Fruit fly (Drosophila melanogaster): ENCODE measurements around the gene CG31816.

Gene CG31816

DNA sequence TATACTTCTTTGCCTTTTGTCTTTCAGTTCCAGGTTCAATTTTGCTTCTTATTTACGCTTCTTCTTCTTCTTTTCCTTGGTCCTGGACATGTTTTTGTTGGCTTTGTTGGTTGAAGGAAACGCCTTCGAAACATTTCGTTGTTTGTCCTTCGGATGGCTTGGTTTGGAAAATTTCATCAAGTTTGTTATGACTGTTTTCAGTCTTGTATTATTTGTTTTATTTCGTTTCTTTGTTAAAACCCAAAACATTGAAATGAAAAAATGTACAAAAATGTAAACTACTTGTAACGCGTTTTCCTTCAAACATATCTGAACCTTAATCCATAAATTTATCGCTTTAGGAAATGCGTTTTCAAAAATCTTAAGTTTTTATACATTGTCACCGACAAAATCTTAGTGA lies at the start of gene CG31816:
TSS of gene CG31816 (plus strand) at position 301 of the 400 bp plus-strand sequence.
- no peak for TF ChIP-seq CG17801 (GFP tag; optimal IDR thresholded peaks at IDR 0.05; ENCODE audit: partially characterized antibody)

DNA sequence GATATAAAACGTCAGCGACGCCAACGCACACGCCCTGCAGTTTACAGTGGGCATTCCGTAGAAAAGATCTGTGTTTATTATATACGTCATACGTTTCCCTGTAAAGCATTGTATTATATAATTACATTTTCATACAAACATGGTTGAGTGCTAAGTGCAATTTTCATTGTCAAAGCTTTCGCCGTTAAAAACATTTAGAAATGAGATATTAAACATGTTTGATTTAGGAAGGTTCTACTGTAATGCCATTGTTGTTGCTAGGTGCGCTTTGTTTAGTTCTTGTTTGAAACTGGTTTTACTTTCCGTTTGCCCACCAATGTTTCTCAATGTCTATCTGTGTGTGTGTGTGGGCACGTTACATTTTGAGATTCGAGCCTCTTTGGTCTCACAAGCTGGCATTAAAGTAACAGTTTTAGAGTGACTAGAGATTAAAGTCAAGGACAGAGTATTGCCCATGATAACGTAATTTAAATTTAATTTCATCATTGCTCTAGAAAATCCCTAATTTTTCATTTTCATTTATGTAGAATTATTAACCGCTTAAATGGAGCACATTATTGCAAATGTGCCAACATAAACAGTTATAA lies 49.6 kb upstream of the CG31816 start:
- TF ChIP-seq CG17801 (GFP tag; optimal IDR thresholded peaks at IDR 0.05; ENCODE audit: partially characterized antibody), result peak; percentile 85

DNA sequence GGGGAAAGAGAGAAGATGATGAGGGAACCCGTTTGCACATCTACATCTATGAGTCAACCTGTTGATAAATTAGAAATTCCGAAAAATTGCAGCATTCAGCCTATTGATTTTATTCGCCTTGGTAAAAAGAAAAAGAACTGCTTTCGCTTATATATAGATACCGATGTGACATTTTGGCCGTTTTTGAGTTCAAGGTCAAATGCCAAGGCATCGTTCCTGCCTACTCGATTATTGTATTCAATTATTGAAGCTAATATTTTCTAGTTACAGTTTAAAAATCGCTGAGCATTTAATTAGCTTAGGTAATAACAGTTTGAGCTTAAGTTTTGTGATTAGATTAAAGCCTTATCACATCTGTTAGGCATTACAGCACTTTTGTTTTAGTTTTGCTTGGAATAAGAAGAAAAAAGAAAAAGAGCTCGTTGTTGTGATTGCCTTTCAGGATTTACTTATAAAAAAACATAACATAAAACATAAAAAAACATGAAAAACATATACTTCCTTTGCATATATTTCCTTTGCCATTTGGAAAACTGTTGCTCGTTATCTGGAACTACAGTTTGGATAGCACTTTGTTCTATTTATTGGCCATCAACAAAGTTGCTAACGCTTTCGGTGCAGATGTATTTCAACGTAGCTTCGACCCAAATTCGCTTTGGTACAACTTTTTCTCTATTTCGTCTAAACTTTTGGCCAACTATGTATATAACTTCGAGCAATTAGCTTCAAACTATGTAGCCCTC lies 48.2 kb upstream of the CG31816 start:
- TF ChIP-seq CG17801 (GFP tag; optimal IDR thresholded peaks at IDR 0.05; ENCODE audit: partially characterized antibody), result no peak

DNA sequence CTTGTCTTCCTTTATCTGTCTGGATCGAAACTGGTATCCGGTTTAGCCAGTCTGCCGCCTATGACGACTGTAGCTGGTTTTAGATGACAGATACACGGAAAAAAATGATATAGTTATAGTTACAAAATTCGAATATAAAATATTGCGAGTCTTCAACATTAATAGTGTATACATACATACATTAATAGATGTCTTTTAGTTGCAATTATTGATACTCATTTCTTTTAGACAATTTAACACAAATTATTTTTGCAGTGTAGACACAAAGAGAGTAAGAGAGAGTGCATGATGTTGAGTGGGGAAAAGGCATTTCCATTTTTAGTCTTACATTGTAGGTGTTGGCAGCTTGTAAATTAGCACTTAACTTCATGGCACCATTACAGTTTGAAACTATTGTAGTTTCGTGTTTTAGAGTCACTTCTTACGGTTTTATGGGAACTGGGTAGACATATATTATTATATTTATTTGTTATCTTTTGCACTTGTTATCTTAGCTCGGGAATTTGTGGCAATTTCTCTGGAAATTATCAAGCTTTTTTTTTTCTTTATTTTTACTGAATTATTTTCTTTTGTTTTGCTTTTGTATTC lies 47.1 kb upstream of the CG31816 start:
- TF ChIP-seq CG17801 (GFP tag; optimal IDR thresholded peaks at IDR 0.05; ENCODE audit: partially characterized antibody), result no peak

DNA sequence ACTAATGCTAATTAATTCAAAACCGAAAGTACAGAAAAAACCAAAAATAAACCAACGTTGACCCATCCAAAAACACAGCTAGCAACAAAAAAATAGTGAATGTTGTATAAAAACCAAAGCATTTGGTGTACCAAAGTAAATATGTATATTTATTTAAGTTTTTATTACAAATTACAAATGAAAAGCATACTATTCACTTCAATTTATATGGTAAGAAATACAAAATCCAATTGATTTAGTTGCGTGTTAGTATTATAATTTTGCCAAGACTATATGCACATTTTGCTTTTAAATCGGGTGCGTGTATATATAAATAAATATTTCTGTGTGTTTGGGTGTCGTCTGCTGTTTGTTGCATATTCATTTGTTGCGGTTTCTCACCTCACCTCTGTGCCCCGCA lies 45.1 kb upstream of the CG31816 start:
- TF ChIP-seq CG17801 (GFP tag; optimal IDR thresholded peaks at IDR 0.05; ENCODE audit: partially characterized antibody), result no peak

DNA sequence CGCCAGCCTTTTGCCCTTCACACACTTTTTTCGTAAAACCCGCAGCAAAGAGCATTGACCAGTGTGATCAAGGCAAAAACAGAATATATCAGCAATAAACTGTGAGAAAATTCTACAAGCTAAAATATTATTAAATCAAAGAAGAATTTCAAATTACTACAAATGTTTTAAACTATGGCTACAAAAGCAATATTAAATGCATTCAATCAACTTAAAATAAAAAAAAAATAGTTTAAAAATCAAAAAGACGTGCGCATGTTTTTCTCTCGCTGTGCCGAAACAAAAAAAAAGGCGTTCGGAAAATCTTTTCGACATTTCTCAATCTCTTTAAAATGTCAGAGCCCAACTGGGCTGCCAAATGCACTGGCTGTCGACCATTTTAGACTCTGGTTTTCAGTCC lies 44.2 kb upstream of the CG31816 start:
- TF ChIP-seq CG17801 (GFP tag; optimal IDR thresholded peaks at IDR 0.05; ENCODE audit: partially characterized antibody), result no peak

DNA sequence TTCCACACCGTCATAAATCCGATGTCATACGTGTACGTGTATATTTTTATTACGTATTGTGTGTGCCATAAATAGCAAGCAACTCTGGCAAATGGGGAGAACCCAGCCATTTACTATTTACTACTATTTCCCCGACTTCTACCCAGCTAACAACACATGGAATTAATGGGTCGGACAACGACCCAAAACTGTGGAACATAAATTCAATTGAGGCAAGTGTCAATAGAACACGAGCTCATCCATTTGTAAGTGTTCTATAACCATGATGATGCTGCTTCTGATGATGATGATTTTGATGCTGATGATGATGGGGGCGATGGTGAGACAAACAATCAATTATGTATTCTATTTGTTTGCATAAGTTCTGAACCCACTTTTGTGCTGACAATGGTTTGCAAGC lies 42.8 kb upstream of the CG31816 start:
- TF ChIP-seq CG17801 (GFP tag; optimal IDR thresholded peaks at IDR 0.05; ENCODE audit: partially characterized antibody), result no peak

DNA sequence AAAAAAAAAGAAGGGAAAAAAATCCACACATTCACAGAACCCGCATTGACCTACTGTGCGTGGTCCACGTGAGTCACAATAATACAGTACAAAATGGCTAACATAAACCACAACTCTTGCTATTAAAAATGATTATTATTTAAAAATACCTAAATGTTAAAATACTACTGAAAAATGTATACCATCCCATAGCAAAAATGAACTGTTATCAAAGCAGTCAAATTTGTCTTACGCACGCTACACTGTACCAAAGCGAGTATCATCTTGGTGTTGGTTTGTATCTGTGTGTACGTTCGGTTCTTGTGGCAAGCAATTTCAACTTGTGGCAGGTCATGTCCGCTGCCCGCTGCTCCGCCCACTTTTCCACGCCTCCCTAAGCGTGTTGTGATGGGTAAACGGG lies 41.9 kb upstream of the CG31816 start:
- TF ChIP-seq CG17801 (GFP tag; optimal IDR thresholded peaks at IDR 0.05; ENCODE audit: partially characterized antibody), result peak; percentile 20

DNA sequence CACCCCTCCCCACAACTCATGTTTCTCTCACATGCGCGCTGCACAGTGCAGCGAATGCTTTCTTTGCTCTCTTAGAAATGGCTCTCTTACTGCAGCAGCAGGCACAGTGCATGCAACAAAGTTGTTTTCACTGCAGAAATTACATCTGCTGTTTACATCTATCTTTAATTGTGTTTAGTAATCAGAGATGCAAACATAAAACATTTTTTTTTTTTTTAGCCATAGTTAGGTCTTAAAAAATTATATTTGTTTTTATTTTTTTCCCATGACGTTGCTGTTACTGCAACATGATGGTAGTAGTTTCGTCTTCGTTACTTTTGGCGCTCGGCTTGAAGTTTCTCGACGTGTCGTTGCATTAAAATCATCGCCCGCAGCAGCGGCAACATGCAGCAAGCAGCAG lies 41.0 kb upstream of the CG31816 start:
- TF ChIP-seq CG17801 (GFP tag; optimal IDR thresholded peaks at IDR 0.05; ENCODE audit: partially characterized antibody), result no peak

DNA sequence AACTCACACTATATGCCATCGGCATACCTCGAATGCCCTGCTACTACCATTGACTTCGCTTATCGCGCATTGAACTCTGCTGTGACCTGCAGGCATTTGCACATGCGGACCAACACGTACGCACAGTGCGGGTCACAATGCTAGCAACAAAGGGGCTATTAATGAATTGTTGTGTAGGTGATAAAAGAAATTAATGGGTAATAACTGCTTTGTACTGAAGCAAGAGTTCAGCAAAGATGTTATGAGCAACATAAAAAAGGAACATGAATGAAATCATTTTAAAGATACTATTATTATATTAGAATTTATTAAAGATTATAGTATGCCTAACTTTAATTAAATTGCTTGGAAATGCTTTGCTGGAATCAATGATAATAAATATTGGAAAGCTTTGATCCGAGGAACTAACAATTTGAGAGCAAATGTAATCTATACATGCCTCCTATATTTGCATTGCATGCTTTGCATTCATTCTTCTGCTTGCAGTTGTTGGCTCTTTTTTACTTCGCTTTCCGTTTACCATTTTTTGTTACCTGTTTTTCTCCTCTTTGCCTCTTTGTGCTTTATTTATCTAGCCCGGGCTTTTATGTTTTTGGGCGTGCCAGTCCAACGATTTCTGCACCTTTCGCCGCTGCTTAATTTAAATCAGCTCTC lies 39.3 kb upstream of the CG31816 start:
- no peak for TF ChIP-seq CG17801 (GFP tag; optimal IDR thresholded peaks at IDR 0.05; ENCODE audit: partially characterized antibody)

DNA sequence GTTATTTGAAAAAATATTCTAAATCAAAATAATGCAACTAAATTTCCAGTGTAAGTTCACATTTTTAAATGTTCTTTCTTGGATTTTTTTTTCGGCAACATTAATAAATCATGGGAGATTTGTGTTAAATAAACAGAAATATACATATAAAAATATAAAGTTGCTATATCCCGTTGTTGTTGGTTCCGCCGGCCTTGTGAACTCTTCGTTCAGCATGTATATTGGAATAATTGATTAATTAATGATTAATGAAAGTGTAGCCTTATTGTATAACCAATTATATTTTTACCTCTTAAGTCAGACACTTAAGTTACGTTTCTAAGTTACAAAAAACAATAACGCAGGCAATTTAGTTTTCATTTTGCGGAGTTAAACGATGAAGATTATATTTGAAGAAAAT lies 35.1 kb upstream of the CG31816 start:
- no peak for TF ChIP-seq CG17801 (GFP tag; optimal IDR thresholded peaks at IDR 0.05; ENCODE audit: partially characterized antibody)

DNA sequence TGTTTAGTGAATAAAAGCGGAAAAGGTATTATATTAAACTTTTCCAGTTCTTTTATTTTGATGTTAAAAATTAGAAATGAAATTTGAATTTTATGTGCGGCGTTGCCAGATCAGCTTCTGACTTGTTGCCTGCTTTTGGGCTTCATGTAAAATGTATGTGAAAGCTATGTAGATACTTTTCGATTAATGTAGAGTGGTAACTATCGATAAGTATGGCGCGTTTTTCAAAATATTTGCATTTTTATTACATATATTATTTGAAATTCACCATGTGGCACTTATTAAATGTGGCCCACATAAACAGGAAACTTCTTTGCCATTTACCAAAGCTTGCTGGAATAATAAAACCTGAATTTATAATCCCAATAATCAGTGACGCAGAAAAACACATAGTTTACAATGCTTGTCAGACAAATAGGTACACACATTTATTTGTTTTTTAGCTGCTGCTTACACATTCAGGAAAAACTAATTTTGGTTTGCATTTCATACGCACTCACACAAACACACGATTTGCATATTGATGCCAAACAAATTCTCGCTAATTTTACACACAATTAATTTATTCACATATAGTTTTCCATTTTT lies 34.6 kb upstream of the CG31816 start:
- no peak for TF ChIP-seq CG17801 (GFP tag; optimal IDR thresholded peaks at IDR 0.05; ENCODE audit: partially characterized antibody)

DNA sequence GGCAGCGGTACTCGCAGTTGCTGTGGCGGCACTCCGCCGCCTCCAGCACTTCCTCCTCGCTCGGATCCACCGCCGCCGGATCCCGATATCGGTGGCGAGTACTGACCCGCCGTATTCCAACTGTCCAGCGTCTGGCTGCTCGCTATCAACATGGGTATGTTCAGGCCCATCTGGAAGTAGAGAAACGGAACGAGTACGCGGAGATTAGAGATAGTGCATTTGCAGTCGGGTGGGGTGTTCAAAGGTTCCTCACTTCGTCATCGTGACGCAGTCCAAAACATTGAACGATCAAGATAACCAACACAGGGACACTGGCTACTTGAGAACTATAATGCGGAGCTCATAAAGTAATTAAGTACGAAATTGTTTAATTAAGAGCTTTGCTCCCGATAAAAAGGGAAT lies 31.1 kb upstream of the CG31816 start:
- no peak for TF ChIP-seq CG17801 (GFP tag; optimal IDR thresholded peaks at IDR 0.05; ENCODE audit: partially characterized antibody)

DNA sequence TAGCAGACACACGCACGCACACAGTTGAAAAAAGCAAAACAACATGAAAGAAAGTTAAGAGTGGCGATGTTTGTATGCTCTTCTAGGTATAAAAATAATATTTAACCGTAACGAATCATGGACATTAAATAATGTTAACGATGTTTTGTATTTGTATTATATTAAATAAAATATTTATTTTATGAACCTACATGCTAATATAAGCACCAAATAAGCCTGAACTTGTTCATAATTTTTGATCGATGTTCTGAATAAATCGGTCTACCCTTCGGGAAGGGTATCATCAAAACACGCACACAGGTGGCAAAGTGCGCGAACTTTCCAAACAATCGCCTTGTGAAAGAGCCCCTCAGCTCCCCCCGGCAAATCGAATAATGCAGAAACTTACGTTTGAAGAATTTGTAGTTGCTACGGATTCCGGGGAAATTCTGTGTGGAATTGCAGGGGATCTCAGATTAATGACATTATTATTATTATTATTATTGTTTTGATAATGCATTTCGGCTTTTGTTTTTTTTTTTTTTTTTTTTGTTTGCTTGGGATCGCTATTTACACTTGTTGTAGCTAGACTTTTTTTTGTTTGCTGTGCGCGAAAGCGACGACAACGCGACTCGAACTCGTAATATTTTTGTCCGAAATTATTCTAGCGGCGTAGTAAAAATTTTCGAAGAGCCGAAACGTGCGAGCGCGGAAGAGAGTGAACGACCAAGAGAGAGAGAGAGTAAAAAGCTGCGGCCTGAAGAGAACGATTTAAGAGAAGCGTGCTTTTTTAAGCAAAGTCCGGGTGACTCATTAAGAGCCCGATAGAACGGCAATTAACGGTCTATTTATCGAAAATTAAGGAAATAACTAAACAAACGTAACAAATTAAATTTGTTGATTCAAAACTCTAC lies 22.5 kb upstream of the CG31816 start:
- peak; percentile 8 for TF ChIP-seq CG17801 (GFP tag; optimal IDR thresholded peaks at IDR 0.05; ENCODE audit: partially characterized antibody)
